Worm (Caenorhabditis elegans) whole organism, L3 larva: ENCODE data around the gene F11C7.6.

Experiments used
- egl-27 ChIP-seq: sonication (generic microtip); optimal IDR thresholded peaks from 4 replicates; lab custom pipeline; 2017; ENCODE audit warnings: missing biosample characterization, missing genetic modification reagents, missing genetic modification characterization
- fos-1 ChIP-seq: fragments of 150-350 bp; optimal IDR thresholded peaks from 2 replicates; lab custom pipeline; 2014; ENCODE audit warnings: missing biosample characterization, missing genetic modification characterization
- nhr-11 ChIP-seq: fragments of 150-350 bp; optimal IDR thresholded peaks from 2 replicates; lab custom pipeline; 2014; ENCODE audit warnings: missing biosample characterization, missing genetic modification characterization
- nhr-12 ChIP-seq: fragments of 150-350 bp; optimal IDR thresholded peaks from 2 replicates; lab custom pipeline; 2014; ENCODE audit warnings: missing biosample characterization, missing genetic modification characterization
- nhr-76 ChIP-seq: fragments of 150-350 bp; sonication (generic microtip); optimal IDR thresholded peaks from 5 replicates; lab custom pipeline; 2014; ENCODE audit warnings: missing biosample characterization, missing genetic modification characterization
- snpc-4 ChIP-seq: fragments of 150-350 bp; optimal IDR thresholded peaks from 2 replicates; lab custom pipeline; 2014; ENCODE audit warnings: missing biosample characterization, missing genetic modification characterization
- unc-39 ChIP-seq: sonication (generic microtip); optimal IDR thresholded peaks from 4 replicates; lab custom pipeline; 2017; ENCODE audit warnings: missing biosample characterization, missing genetic modification characterization
- unc-62 ChIP-seq: fragments of 150-350 bp; sonication (generic microtip); optimal IDR thresholded peaks from 4 replicates; lab custom pipeline; 2014; ENCODE audit warnings: missing biosample characterization, missing genetic modification reagents, missing genetic modification characterization

- TF ChIP-seq nhr-11 (tag; lab: Kevin White, UChicago) (no peak), unc-62 (GFP tag; lab: Kevin White, UChicago) (no peak), egl-27 (tag; lab: Kevin White, UChicago) (no peak), snpc-4 (tag; lab: Kevin White, UChicago) (no peak), unc-39 (tag; lab: Kevin White, UChicago) (no peak), nhr-12 (tag; lab: Kevin White, UChicago) (no peak), nhr-76 (tag; lab: Kevin White, UChicago) (no peak), fos-1 (no peak)
Observed at ce11 chrX:17401264-17401663, at the start of gene F11C7.6.
